Fruit fly (Drosophila melanogaster) whole organism, pupa: ENCODE results near the gene Ada1-1.
"Not testable (repeated sequence)": the region's sequence is repeated elsewhere in the genome, so short reads cannot be mapped to it uniquely, and the experiment has no call there.

ENCODE experiments used
- CG10348 ChIP-seq: fragments of 200-800 bp; sonication (Bioruptor generic); IDR thresholded peaks from 2 replicates; pipeline ENCODE4 v1.3.6; 2022; ENCODE audit warnings: missing biosample characterization, missing genetic modification characterization
- CG12605 ChIP-seq: fragments of 200-800 bp; sonication (Bioruptor generic); IDR thresholded peaks from 2 replicates; pipeline ENCODE4 v1.3.6; 2022; ENCODE audit warnings: missing biosample characterization, missing genetic modification characterization
- CG13204 ChIP-seq: fragments of 200-800 bp; sonication (Bioruptor generic); optimal IDR thresholded peaks from 2 replicates; lab custom pipeline; 2018; ENCODE audit warnings: missing biosample characterization, mild to moderate bottlenecking, missing genetic modification characterization, moderate library complexity
- CG14655 ChIP-seq: fragments of 200-800 bp; sonication (Bioruptor generic); optimal IDR thresholded peaks from 3 replicates; lab custom pipeline; 2017; ENCODE audit warnings: mild to moderate bottlenecking, missing biosample characterization, missing genetic modification reagents, missing genetic modification characterization
- CG15710 ChIP-seq: fragments of 200-800 bp; sonication (Bioruptor generic); optimal IDR thresholded peaks from 2 replicates; lab custom pipeline; 2018; ENCODE audit warnings: missing biosample characterization, mild to moderate bottlenecking, missing genetic modification characterization, moderate library complexity
- CG17806 ChIP-seq: fragments of 200-800 bp; sonication (Bioruptor generic); optimal IDR thresholded peaks from 2 replicates; lab custom pipeline; 2018; ENCODE audit warnings: missing biosample characterization, mild to moderate bottlenecking, missing genetic modification characterization, moderate library complexity
- CG32121 ChIP-seq: fragments of 200-800 bp; sonication (Bioruptor generic); IDR thresholded peaks from 2 replicates; pipeline ENCODE4 v1.3.6; 2022; ENCODE audit warnings: missing biosample characterization, missing genetic modification characterization
- CG34367 ChIP-seq: fragments of 200-800 bp; sonication (Bioruptor generic); optimal IDR thresholded peaks from 2 replicates; lab custom pipeline; 2018; ENCODE audit warnings: missing biosample characterization, mild to moderate bottlenecking, missing genetic modification characterization
- CG4496 ChIP-seq: fragments of 200-800 bp; sonication (Bioruptor generic); IDR thresholded peaks from 3 replicates; pipeline ENCODE4 v1.3.6; 2022; ENCODE audit warnings: missing biosample characterization, missing genetic modification characterization
- CG8159 ChIP-seq: fragments of 200-800 bp; sonication (Bioruptor generic); optimal IDR thresholded peaks from 3 replicates; lab custom pipeline; 2018; ENCODE audit warnings: missing biosample characterization, mild to moderate bottlenecking, missing genetic modification characterization, moderate library complexity
- CG8301 ChIP-seq: fragments of 200-800 bp; sonication (Bioruptor generic); optimal IDR thresholded peaks from 2 replicates; lab custom pipeline; 2018; ENCODE audit warnings: missing biosample characterization, mild to moderate bottlenecking, missing genetic modification characterization
- CG9948 ChIP-seq: fragments of 200-800 bp; sonication (Bioruptor generic); optimal IDR thresholded peaks from 2 replicates; lab custom pipeline; 2018; ENCODE audit warnings: missing biosample characterization, mild to moderate bottlenecking, missing genetic modification characterization, moderate library complexity
- D1 ChIP-seq: fragments of 200-800 bp; sonication (Bioruptor generic); optimal IDR thresholded peaks from 2 replicates; lab custom pipeline; 2018; ENCODE audit warnings: missing biosample characterization, mild to moderate bottlenecking, missing genetic modification characterization, moderate library complexity
- EcR ChIP-seq: fragments of 200-800 bp; sonication (Bioruptor generic); optimal IDR thresholded peaks from 3 replicates; lab custom pipeline; 2019; ENCODE audit warnings: missing biosample characterization, missing genetic modification characterization, mild to moderate bottlenecking, moderate library complexity, missing genetic modification reagents
- Ets98B ChIP-seq: fragments of 200-800 bp; sonication (Bioruptor generic); IDR thresholded peaks from 2 replicates; pipeline ENCODE4 v1.3.6; 2022; ENCODE audit warnings: missing biosample characterization, missing genetic modification characterization
- Pif1A ChIP-seq: fragments of 200-800 bp; sonication (Bioruptor generic); optimal IDR thresholded peaks from 3 replicates; lab custom pipeline; 2016; ENCODE audit warnings: missing biosample characterization, missing genetic modification characterization
- Pif1B ChIP-seq: fragments of 200-800 bp; sonication (Bioruptor generic); optimal IDR thresholded peaks from 3 replicates; lab custom pipeline; 2016; ENCODE audit warnings: missing biosample characterization, missing genetic modification characterization
- Snoo ChIP-seq: fragments of 200-800 bp; sonication (Bioruptor generic); optimal IDR thresholded peaks from 3 replicates; lab custom pipeline; 2017; ENCODE audit warnings: missing biosample characterization, mild to moderate bottlenecking, missing genetic modification characterization, inconsistent platforms
- fd96Ca ChIP-seq: fragments of 200-800 bp; sonication (Bioruptor generic); IDR thresholded peaks from 3 replicates; pipeline ENCODE4 v1.3.6; 2022; ENCODE audit warnings: missing biosample characterization, missing genetic modification characterization
- gl ChIP-seq: fragments of 200-800 bp; sonication (Bioruptor generic); optimal IDR thresholded peaks from 2 replicates; lab custom pipeline; 2018; ENCODE audit warnings: missing biosample characterization, mild to moderate bottlenecking, missing genetic modification characterization
- rn ChIP-seq: fragments of 200-800 bp; sonication (Bioruptor generic); IDR thresholded peaks from 2 replicates; pipeline ENCODE4 v1.3.6; 2022; ENCODE audit warnings: missing biosample characterization, missing genetic modification characterization

The Ada1-1 gene

dm6 chr2L:11999240-11999704 is 2.7 kb downstream of the Ada1-1 start, which contains the start of the genes CG18787 and Nfs1:
Gene CG18787 (minus strand): TSS chr2L:11999340.
Gene Nfs1 (plus strand): TSS chr2L:11999654.
- TF ChIP-seq EcR (GFP tag; lab: Kevin White, UChicago); CG32121 (GFP tag; lab: Robert Waterston, UW); CG9948 (tag; lab: Kevin White, UChicago): not testable (repeated sequence)
- TF ChIP-seq, all 21 proteins: peak for 0; not testable (repeated sequence) for 21

dm6 chr2L:12001132-12001531 is 4.5 kb downstream of the Ada1-1 start:
- no peak for TF ChIP-seq CG32121 (GFP tag; lab: Robert Waterston, UW)
- peak; percentile 24 for TF ChIP-seq EcR (GFP tag; lab: Kevin White, UChicago)
- TF ChIP-seq gl (tag; lab: Kevin White, UChicago) = no peak

DNA sequence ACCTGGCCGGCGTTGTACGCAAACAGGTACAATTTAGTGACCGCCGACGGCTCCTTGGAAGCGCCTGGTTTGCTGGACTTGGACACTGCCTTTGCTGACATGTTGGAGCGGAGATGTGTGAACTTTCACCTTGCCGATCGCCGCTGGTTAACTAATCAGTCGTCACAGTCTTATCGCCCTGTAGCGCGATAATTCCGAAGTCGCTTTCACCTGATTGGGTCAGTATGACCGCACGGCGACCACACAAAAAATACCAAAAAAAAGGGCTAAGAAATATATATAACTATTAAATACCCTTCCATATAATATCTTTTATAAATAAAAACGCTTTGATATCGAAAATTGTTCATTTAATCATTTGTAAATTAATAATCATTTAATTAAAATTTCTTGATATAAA is 5.4 kb downstream of the Ada1-1 start, which contains the start of gene Hacd1:
TSS of gene Hacd1 (minus strand) at position 216 of the 400 bp plus-strand sequence.
- TF ChIP-seq CG9948 (tag; lab: Kevin White, UChicago) (no peak), gl (tag; lab: Kevin White, UChicago) (no peak), CG13204 (no peak), rn (GFP tag; lab: Robert Waterston, UW) (no peak), Ets98B (GFP tag; lab: Robert Waterston, UW) (no peak), D1 (no peak), Snoo (tag; lab: Kevin White, UChicago) (no peak), CG8159 (tag; lab: Kevin White, UChicago) (no peak), CG17806 (tag; lab: Kevin White, UChicago) (no peak), CG12605 (GFP tag; lab: Robert Waterston, UW) (no peak), CG4496 (GFP tag; lab: Robert Waterston, UW) (no peak), CG15710 (tag; lab: Kevin White, UChicago) (no peak), CG8301 (tag; lab: Kevin White, UChicago) (no peak), CG34367 (no peak), fd96Ca (no peak), CG32121 (GFP tag; lab: Robert Waterston, UW) (no peak), CG10348 (GFP tag; lab: Robert Waterston, UW) (no peak), EcR (GFP tag; lab: Kevin White, UChicago) (no peak), Pif1B (GFP tag; lab: Kevin White, UChicago) (no peak)

- peak; percentile 32 for TF ChIP-seq CG15710 (tag; lab: Kevin White, UChicago)
- peak; percentile 34 for TF ChIP-seq Pif1A (GFP tag; lab: Kevin White, UChicago)
- no peak for TF ChIP-seq CG9948 (tag; lab: Kevin White, UChicago)
- TF ChIP-seq Ets98B (GFP tag; lab: Robert Waterston, UW) = no peak
- TF ChIP-seq Pif1B (GFP tag; lab: Kevin White, UChicago) = no peak
- TF ChIP-seq CG10348 (GFP tag; lab: Robert Waterston, UW) = no peak
- TF ChIP-seq CG32121 (GFP tag; lab: Robert Waterston, UW) = no peak
- TF ChIP-seq CG8159 (tag; lab: Kevin White, UChicago) = peak; percentile 38
- no peak for TF ChIP-seq CG12605 (GFP tag; lab: Robert Waterston, UW)
- TF ChIP-seq CG13204 = peak; percentile 99
- TF ChIP-seq Snoo (tag; lab: Kevin White, UChicago) = peak; percentile 32
- no peak for TF ChIP-seq rn (GFP tag; lab: Robert Waterston, UW)
- TF ChIP-seq CG8301 (tag; lab: Kevin White, UChicago) = no peak
- TF ChIP-seq CG34367 = no peak
- TF ChIP-seq CG14655 (GFP tag; lab: Kevin White, UChicago) = peak; percentile 56
- TF ChIP-seq D1 = no peak
- no peak for TF ChIP-seq fd96Ca
- TF ChIP-seq gl (tag; lab: Kevin White, UChicago) = peak; percentile 30
- TF ChIP-seq CG17806 (tag; lab: Kevin White, UChicago) = peak; percentile 27
- TF ChIP-seq CG4496 (GFP tag; lab: Robert Waterston, UW) = no peak
- peak; percentile 77 for TF ChIP-seq EcR (GFP tag; lab: Kevin White, UChicago)
These were observed 6.5 kb downstream of the Ada1-1 start for dm6 chr2L:12002922-12003791.

DNA sequence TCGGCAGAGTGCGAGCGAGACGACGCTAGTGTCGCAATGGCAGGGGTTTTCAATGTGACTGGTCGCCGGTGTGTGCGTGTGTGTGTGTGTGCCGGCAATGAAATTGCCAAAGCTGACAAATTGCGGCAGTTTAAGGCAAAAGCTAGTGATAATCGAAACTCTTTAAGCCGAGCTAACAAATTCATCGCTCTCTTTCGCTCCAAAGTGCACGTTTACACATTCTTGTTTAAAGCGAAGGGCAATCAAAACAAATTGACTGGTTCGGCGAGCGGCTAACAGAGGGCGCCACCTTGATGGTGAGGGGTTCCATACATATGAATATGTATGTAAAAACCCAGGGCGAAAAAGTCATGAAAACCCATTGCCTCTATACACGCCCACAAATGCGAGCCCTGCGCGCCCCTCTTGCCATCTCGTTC is 7.2 kb downstream of the Ada1-1 start:
- TF ChIP-seq CG10348 (GFP tag; lab: Robert Waterston, UW) (no peak), Pif1A (GFP tag; lab: Kevin White, UChicago) (no peak), Ets98B (GFP tag; lab: Robert Waterston, UW) (no peak), CG32121 (GFP tag; lab: Robert Waterston, UW) (no peak), EcR (GFP tag; lab: Kevin White, UChicago) (no peak), CG14655 (GFP tag; lab: Kevin White, UChicago) (no peak), CG4496 (GFP tag; lab: Robert Waterston, UW) (no peak), rn (GFP tag; lab: Robert Waterston, UW) (no peak)
- TF ChIP-seq, all 21 proteins: peak for 0
